Worm (Caenorhabditis elegans) whole organism, mixed stage, embryonic: ENCODE data around the gene acd-3.
A peak's percentile ranks its signal among the peaks of the same experiment; 100 is the strongest.

Experiments used
- M03D4.4 ChIP-seq: sonication (generic microtip); optimal IDR thresholded peaks from 2 replicates; lab custom pipeline; 2017; ENCODE audit warnings: mild to moderate bottlenecking, missing genetic modification characterization, missing compliant biosample characterization
- bed-3 ChIP-seq: fragments of 200-800 bp; sonication (Bioruptor generic); optimal IDR thresholded peaks from 3 replicates; lab custom pipeline; 2018; ENCODE audit warnings: mild to moderate bottlenecking, missing genetic modification characterization, moderate library complexity, missing compliant biosample characterization
- blmp-1 ChIP-seq: fragments of 150-350 bp; optimal IDR thresholded peaks from 2 replicates; lab custom pipeline; 2014; ENCODE audit warnings: missing biosample characterization, missing genetic modification characterization
- ceh-39 ChIP-seq: fragments of 150-350 bp; optimal IDR thresholded peaks from 2 replicates; lab custom pipeline; 2014; ENCODE audit warnings: missing biosample characterization, missing genetic modification characterization
- ceh-43 ChIP-seq: fragments of 200-800 bp; sonication (Bioruptor generic); optimal IDR thresholded peaks from 2 replicates; lab custom pipeline; 2018; ENCODE audit warnings: mild to moderate bottlenecking, missing genetic modification characterization, moderate library complexity, missing compliant biosample characterization
- ceh-83 ChIP-seq: fragments of 200-800 bp; sonication (Bioruptor generic); optimal IDR thresholded peaks from 2 replicates; lab custom pipeline; 2018; ENCODE audit warnings: mild to moderate bottlenecking, missing genetic modification characterization, missing compliant biosample characterization
- ces-1 ChIP-seq: fragments of 150-350 bp; optimal IDR thresholded peaks from 2 replicates; lab custom pipeline; 2014; ENCODE audit warnings: missing biosample characterization, missing genetic modification reagents, missing genetic modification characterization
- cnd-1 ChIP-seq: fragments of 200-800 bp; sonication (Bioruptor generic); optimal IDR thresholded peaks from 2 replicates; lab custom pipeline; 2018; ENCODE audit warnings: mild to moderate bottlenecking, missing genetic modification characterization, missing compliant biosample characterization
- drap-1 ChIP-seq: fragments of 200-800 bp; sonication (Bioruptor generic); optimal IDR thresholded peaks from 3 replicates; lab custom pipeline; 2018; ENCODE audit warnings: mild to moderate bottlenecking, missing genetic modification characterization, missing compliant biosample characterization
- elt-1 ChIP-seq: sonication (generic microtip); optimal IDR thresholded peaks from 2 replicates; lab custom pipeline; 2017; ENCODE audit warnings: missing genetic modification characterization, mild to moderate bottlenecking, missing compliant biosample characterization, antibody characterized with exemption, moderate library complexity, borderline replicate concordance; ENCODE audit not compliant: insufficient read depth
- elt-3 ChIP-seq: fragments of 150-350 bp; optimal IDR thresholded peaks from 2 replicates; lab custom pipeline; 2014; ENCODE audit warnings: missing biosample characterization, missing genetic modification characterization
- flh-1 ChIP-seq: fragments of 200-800 bp; sonication (Bioruptor generic); optimal IDR thresholded peaks from 2 replicates; lab custom pipeline; 2018; ENCODE audit warnings: mild to moderate bottlenecking, missing genetic modification characterization, moderate library complexity, missing compliant biosample characterization
- ham-2 ChIP-seq: fragments of 200-800 bp; sonication (Bioruptor generic); optimal IDR thresholded peaks from 2 replicates; lab custom pipeline; 2018; ENCODE audit warnings: mild to moderate bottlenecking, missing genetic modification characterization, missing compliant biosample characterization
- hlh-1 ChIP-seq: fragments of 150-350 bp; optimal IDR thresholded peaks from 2 replicates; lab custom pipeline; 2014; ENCODE audit warnings: missing biosample characterization, missing genetic modification reagents, missing genetic modification characterization
- lin-32 ChIP-seq: fragments of 200-800 bp; sonication (Bioruptor generic); optimal IDR thresholded peaks from 2 replicates; lab custom pipeline; 2018; ENCODE audit warnings: mild to moderate bottlenecking, missing genetic modification characterization, missing compliant biosample characterization
- lsy-2 ChIP-seq: fragments of 150-350 bp; optimal IDR thresholded peaks from 2 replicates; lab custom pipeline; 2014; ENCODE audit warnings: missing biosample characterization, missing genetic modification characterization
- mab-5 ChIP-seq: fragments of 150-350 bp; optimal IDR thresholded peaks from 2 replicates; lab custom pipeline; 2014; ENCODE audit warnings: missing biosample characterization, missing genetic modification characterization
- mep-1 ChIP-seq: fragments of 150-350 bp; optimal IDR thresholded peaks from 2 replicates; lab custom pipeline; 2017; ENCODE audit warnings: missing biosample characterization, missing genetic modification reagents, missing genetic modification characterization, inconsistent platforms
- mls-2 ChIP-seq: sonication (generic microtip); optimal IDR thresholded peaks from 2 replicates; lab custom pipeline; 2016; ENCODE audit warnings: mild to moderate bottlenecking, missing genetic modification characterization, moderate library complexity, missing compliant biosample characterization
- nhr-12 ChIP-seq: fragments of 150-350 bp; optimal IDR thresholded peaks from 2 replicates; lab custom pipeline; 2014; ENCODE audit warnings: missing biosample characterization, missing genetic modification characterization
- nhr-2 ChIP-seq: fragments of 150-350 bp; optimal IDR thresholded peaks from 2 replicates; lab custom pipeline; 2014; ENCODE audit warnings: missing biosample characterization, missing genetic modification characterization
- nhr-237 ChIP-seq: fragments of 150-350 bp; optimal IDR thresholded peaks from 2 replicates; lab custom pipeline; 2014; ENCODE audit warnings: missing biosample characterization, missing genetic modification characterization
- nhr-28 ChIP-seq: fragments of 150-350 bp; optimal IDR thresholded peaks from 2 replicates; lab custom pipeline; 2014; ENCODE audit warnings: missing biosample characterization, missing genetic modification characterization
- nhr-76 ChIP-seq: sonication (generic microtip); optimal IDR thresholded peaks from 2 replicates; lab custom pipeline; 2017; ENCODE audit warnings: missing biosample characterization, missing genetic modification characterization
- pha-4 ChIP-seq: fragments of 150-350 bp; optimal IDR thresholded peaks from 2 replicates; lab custom pipeline; 2018; ENCODE audit warnings: missing biosample characterization, missing genetic modification reagents, missing genetic modification characterization
- sem-2 ChIP-seq: fragments of 200-800 bp; sonication (Bioruptor generic); optimal IDR thresholded peaks from 2 replicates; lab custom pipeline; 2018; ENCODE audit warnings: mild to moderate bottlenecking, missing genetic modification characterization, missing compliant biosample characterization
- snpc-4 ChIP-seq: fragments of 150-350 bp; optimal IDR thresholded peaks from 2 replicates; lab custom pipeline; 2014; ENCODE audit warnings: missing biosample characterization, missing genetic modification characterization
- sptf-1 ChIP-seq: sonication (generic microtip); optimal IDR thresholded peaks from 2 replicates; lab custom pipeline; 2017; ENCODE audit warnings: mild to moderate bottlenecking, missing genetic modification characterization, moderate library complexity, missing compliant biosample characterization
- tbx-8 ChIP-seq: fragments of 200-800 bp; sonication (Bioruptor generic); optimal IDR thresholded peaks from 2 replicates; lab custom pipeline; 2018; ENCODE audit warnings: mild to moderate bottlenecking, missing genetic modification characterization, moderate library complexity, missing compliant biosample characterization
- unc-120 ChIP-seq: sonication (generic microtip); optimal IDR thresholded peaks from 2 replicates; lab custom pipeline; 2017; ENCODE audit warnings: missing genetic modification characterization, missing compliant biosample characterization; ENCODE audit not compliant: poor library complexity, severe bottlenecking
- unc-39 ChIP-seq: fragments of 150-350 bp; optimal IDR thresholded peaks from 2 replicates; lab custom pipeline; 2014; ENCODE audit warnings: missing biosample characterization, missing genetic modification characterization
- unc-62 ChIP-seq: fragments of 150-350 bp; optimal IDR thresholded peaks from 2 replicates; lab custom pipeline; 2014; ENCODE audit warnings: missing biosample characterization, missing genetic modification reagents, missing genetic modification characterization
- zip-8 ChIP-seq: fragments of 150-350 bp; optimal IDR thresholded peaks from 2 replicates; lab custom pipeline; 2014; ENCODE audit warnings: missing biosample characterization, missing genetic modification characterization
- ztf-11 ChIP-seq: fragments of 150-350 bp; optimal IDR thresholded peaks from 2 replicates; lab custom pipeline; 2014; ENCODE audit warnings: missing biosample characterization, missing genetic modification characterization

The acd-3 gene

ce11 chrX:14806936-14807335, 42.1 kb upstream of the acd-3 start, which contains the start of gene F42D1.4:
Gene F42D1.4, plus strand, starts transcription at chrX:14807236.
- TF ChIP-seq sptf-1 (tag; lab: Kevin White, UChicago) (no peak), blmp-1 (tag; lab: Kevin White, UChicago) (no peak), mls-2 (no peak), pha-4 (tag; lab: Kevin White, UChicago) (no peak), ztf-11 (tag; lab: Kevin White, UChicago) (no peak), unc-120 (no peak), hlh-1 (no peak), ceh-43 (no peak), ceh-39 (no peak), lsy-2 (tag; lab: Kevin White, UChicago) (no peak), nhr-76 (no peak), drap-1 (GFP tag; lab: Kevin White, UChicago) (no peak), bed-3 (no peak), nhr-2 (no peak), elt-1 (tag; lab: Kevin White, UChicago) (no peak), unc-39 (tag; lab: Kevin White, UChicago) (no peak), tbx-8 (no peak), nhr-237 (no peak), snpc-4 (tag; lab: Kevin White, UChicago) (no peak)

ce11 chrX:14808796-14809195, 40.3 kb upstream of the acd-3 start:
- TF ChIP-seq nhr-237 = no peak
- TF ChIP-seq ceh-83 (GFP tag; lab: Kevin White, UChicago) = no peak
- no peak for TF ChIP-seq drap-1 (GFP tag; lab: Kevin White, UChicago)
- no peak for TF ChIP-seq nhr-2
- TF ChIP-seq ham-2 (GFP tag; lab: Kevin White, UChicago) = no peak
- no peak for TF ChIP-seq flh-1 (GFP tag; lab: Kevin White, UChicago)
- no peak for TF ChIP-seq unc-120
- TF ChIP-seq sem-2 (GFP tag; lab: Kevin White, UChicago) = no peak
- no peak for TF ChIP-seq sptf-1 (tag; lab: Kevin White, UChicago)
- no peak for TF ChIP-seq mab-5 (tag; lab: Kevin White, UChicago)
- TF ChIP-seq lin-32 (GFP tag; lab: Kevin White, UChicago) = no peak
- TF ChIP-seq ceh-39 = no peak
- no peak for TF ChIP-seq mls-2
- TF ChIP-seq zip-8 = no peak
- no peak for TF ChIP-seq nhr-12 (tag; lab: Kevin White, UChicago)
- no peak for TF ChIP-seq M03D4.4 (tag; lab: Kevin White, UChicago)
- TF ChIP-seq snpc-4 (tag; lab: Kevin White, UChicago) = no peak

ce11 chrX:14809905-14810304, 39.2 kb upstream of the acd-3 start:
- no peak for TF ChIP-seq ham-2 (GFP tag; lab: Kevin White, UChicago)
- no peak for TF ChIP-seq sem-2 (GFP tag; lab: Kevin White, UChicago)
- TF ChIP-seq mab-5 (tag; lab: Kevin White, UChicago) = no peak
- no peak for TF ChIP-seq ceh-83 (GFP tag; lab: Kevin White, UChicago)
- no peak for TF ChIP-seq ceh-39
- no peak for TF ChIP-seq bed-3
- no peak for TF ChIP-seq nhr-28
- no peak for TF ChIP-seq ces-1
- TF ChIP-seq elt-3 = no peak
- TF ChIP-seq unc-62 (GFP tag; lab: Kevin White, UChicago) = no peak
- no peak for TF ChIP-seq hlh-1
- no peak for TF ChIP-seq ztf-11 (tag; lab: Kevin White, UChicago)
- no peak for TF ChIP-seq drap-1 (GFP tag; lab: Kevin White, UChicago)
- TF ChIP-seq M03D4.4 (tag; lab: Kevin White, UChicago) = no peak
- TF ChIP-seq cnd-1 = no peak

- TF ChIP-seq mab-5 (tag; lab: Kevin White, UChicago) (no peak), unc-120 (peak; percentile 46), hlh-1 (peak; percentile 24), elt-3 (no peak), blmp-1 (tag; lab: Kevin White, UChicago) (no peak), ces-1 (no peak), mep-1 (tag; lab: Kevin White, UChicago) (peak; percentile 7), ham-2 (GFP tag; lab: Kevin White, UChicago) (peak; percentile 46), mls-2 (no peak)
- TF ChIP-seq, all 35 proteins: peak for 4
Measured at ce11 chrX:14810718-14811117, 38.4 kb upstream of the acd-3 start, which contains the start of gene atf-4. Gene atf-4, minus strand, starts transcription at chrX:14810810.
